Fruit fly (Drosophila melanogaster): ENCODE measurements around the gene RhoGAP92B.

RhoGAP92B gene

DNA sequence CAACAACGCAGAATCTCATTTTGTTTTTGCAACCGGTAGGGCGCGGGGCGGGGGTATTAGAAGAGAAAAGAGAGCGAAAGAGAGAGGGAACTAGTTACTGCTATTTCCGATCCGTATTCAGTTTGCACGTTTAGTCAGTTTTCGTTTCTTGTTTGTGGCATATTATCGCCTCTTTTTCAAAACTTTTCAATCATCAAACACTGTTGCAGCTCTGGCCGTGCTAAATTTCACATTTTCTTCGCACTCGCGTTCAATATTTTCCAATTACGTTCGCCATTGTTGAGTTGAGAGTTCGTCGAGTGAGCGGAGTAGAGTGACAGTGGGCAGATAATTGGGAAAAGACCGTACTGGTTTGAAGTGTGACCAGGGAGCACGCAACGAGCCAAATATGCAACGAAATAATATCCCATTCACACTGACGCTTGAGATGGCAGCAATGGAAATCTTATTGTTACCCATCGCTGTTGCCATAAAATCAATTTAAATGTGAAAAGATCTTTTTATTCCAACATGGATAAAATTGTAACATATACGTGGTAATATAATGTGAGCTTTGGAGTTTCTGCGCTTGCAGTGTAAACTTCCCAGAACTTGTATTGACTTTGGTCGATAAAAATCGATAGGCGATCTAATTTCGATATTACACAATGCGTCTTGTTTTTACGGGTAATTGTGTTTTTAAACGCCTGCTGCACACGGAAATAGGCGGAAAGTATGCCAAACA, 43.8 kb upstream of the RhoGAP92B start, which contains the start of the genes Ire1 and Mrm2 (continued):
- peak; percentile 21 for TF ChIP-seq Spps (tag; optimal IDR thresholded peaks at IDR 0.05)
- no peak for TF ChIP-seq CG10321 (GFP tag; IDR thresholded peaks at IDR 0.05)
- peak; percentile 84 for TF ChIP-seq CG32532 (GFP tag; IDR thresholded peaks at IDR 0.05)
- peak; percentile 95 for TF ChIP-seq shn (GFP tag; optimal IDR thresholded peaks at IDR 0.05)
- TF ChIP-seq trem (tag; optimal IDR thresholded peaks at IDR 0.05), result peak; percentile 89
- peak; percentile 89 for TF ChIP-seq zfh2 (GFP tag; optimal IDR thresholded peaks at IDR 0.05)
- TF ChIP-seq CG13123 (GFP tag; optimal IDR thresholded peaks at IDR 0.05), result peak; percentile 54
- peak; percentile 97 for TF ChIP-seq CG30020 (tag; optimal IDR thresholded peaks at IDR 0.05)
- peak; percentile 92 for TF ChIP-seq pnt (GFP tag; optimal IDR thresholded peaks at IDR 0.05)
- TF ChIP-seq Awh (GFP tag; IDR thresholded peaks at IDR 0.05), result peak; percentile 58; the same call in 1 of the 2 replicates
- peak; percentile 81 for TF ChIP-seq CG7372 (GFP tag; IDR thresholded peaks at IDR 0.05)
- TF ChIP-seq Sox102F (GFP tag; optimal IDR thresholded peaks at IDR 0.05), result peak; percentile 78
- TF ChIP-seq CG12219 (GFP tag; optimal IDR thresholded peaks at IDR 0.05), result peak; percentile 6
- no peak for TF ChIP-seq CTCF (GFP tag; optimal IDR thresholded peaks at IDR 0.05)
- peak; percentile 80; the same call in 1 of the 4 replicates for TF ChIP-seq chinmo (GFP tag; IDR thresholded peaks at IDR 0.05; ENCODE audit: partially characterized antibody)
- peak; percentile 54 for TF ChIP-seq nom (GFP tag; optimal IDR thresholded peaks at IDR 0.05)
- peak; percentile 51 for TF ChIP-seq CG12299 (tag; optimal IDR thresholded peaks at IDR 0.05)
- TF ChIP-seq YL-1 (GFP tag; optimal IDR thresholded peaks at IDR 0.05), result peak; percentile 76
- TF ChIP-seq gce (GFP tag; IDR thresholded peaks at IDR 0.05), result 0 out of 3 replicates have a peak, but pooled peaks have one; percentile 55
- peak; percentile 63 for TF ChIP-seq CG31388 (GFP tag; optimal IDR thresholded peaks at IDR 0.05)
- TF ChIP-seq so (GFP tag; IDR thresholded peaks at IDR 0.05), result no peak
- peak; percentile 62; the same call in 2 of the 3 replicates for TF ChIP-seq vnd (GFP tag; IDR thresholded peaks at IDR 0.05; ENCODE audit: partially characterized antibody)
- peak; percentile 79 for TF ChIP-seq al (GFP tag; IDR thresholded peaks at IDR 0.05)
- peak; percentile 90 for TF ChIP-seq gro (GFP tag; optimal IDR thresholded peaks at IDR 0.05)
- peak; percentile 65; the same call in 1 of the 2 replicates for TF ChIP-seq ara (GFP tag; IDR thresholded peaks at IDR 0.05)
- no peak for TF ChIP-seq trh (GFP tag; optimal IDR thresholded peaks at IDR 0.05)
- TF ChIP-seq Usf (GFP tag; optimal IDR thresholded peaks at IDR 0.05), result peak; percentile 53
- peak; percentile 79 for TF ChIP-seq Scr (GFP tag; IDR thresholded peaks at IDR 0.05; ENCODE audit: partially characterized antibody)
- TF ChIP-seq fd96Cb (tag; optimal IDR thresholded peaks at IDR 0.05), result peak; percentile 74
- peak; percentile 91 for TF ChIP-seq hkb (optimal IDR thresholded peaks at IDR 0.05)
- TF ChIP-seq hkb (GFP tag; IDR thresholded peaks at IDR 0.05), result no peak
- TF ChIP-seq eyg (GFP tag; optimal IDR thresholded peaks at IDR 0.05), result peak; percentile 81
- peak; percentile 82 for TF ChIP-seq CG15601 (tag; optimal IDR thresholded peaks at IDR 0.05)
- peak; percentile 79 for TF ChIP-seq CG11504 (tag; optimal IDR thresholded peaks at IDR 0.05)
- TF ChIP-seq ash1 (GFP tag; optimal IDR thresholded peaks at IDR 0.05), result no peak
- peak; percentile 80 for TF ChIP-seq H2.0 (GFP tag; IDR thresholded peaks at IDR 0.05)
- TF ChIP-seq CG10366 (GFP tag; IDR thresholded peaks at IDR 0.05), result peak; percentile 76
- peak; percentile 3 for TF ChIP-seq Hmx (GFP tag; optimal IDR thresholded peaks at IDR 0.05)
- TF ChIP-seq CG2889 (GFP tag; IDR thresholded peaks at IDR 0.05), result peak; percentile 75; the same call in 2 of the 3 replicates
- peak; percentile 78 for TF ChIP-seq CG34422 (GFP tag; IDR thresholded peaks at IDR 0.05)
- TF ChIP-seq CG6175 (GFP tag; IDR thresholded peaks at IDR 0.05), result no peak
- peak; percentile 74 for TF ChIP-seq inv (GFP tag; IDR thresholded peaks at IDR 0.05; ENCODE audit: partially characterized antibody)
- TF ChIP-seq chn (GFP tag; optimal IDR thresholded peaks at IDR 0.05), result peak; percentile 81
- peak; percentile 100 for TF ChIP-seq ssp (GFP tag; IDR thresholded peaks at IDR 0.05)
- TF ChIP-seq gem (tag; optimal IDR thresholded peaks at IDR 0.05), result peak; percentile 88
- TF ChIP-seq CG15696 (tag; optimal IDR thresholded peaks at IDR 0.05), result peak; percentile 79
- TF ChIP-seq CG18764 (GFP tag; optimal IDR thresholded peaks at IDR 0.05), result peak; percentile 75
- peak; percentile 24 for TF ChIP-seq CG17912 (GFP tag; optimal IDR thresholded peaks at IDR 0.05)
- TF ChIP-seq CG12391 (tag; optimal IDR thresholded peaks at IDR 0.05), result peak; percentile 89
- peak; percentile 49 for TF ChIP-seq CG8281 (tag; optimal IDR thresholded peaks at IDR 0.05)

Data from whole organism, embryonic.